Fruit fly (Drosophila melanogaster) ovary, adult (tissue): ENCODE measurements around the gene Oatp74D.

Experiments
- CG17801 ChIP-seq: fragments of 200-800 bp; optimal IDR thresholded peaks from 2 replicates; lab custom pipeline; 2019; ENCODE audit warnings: missing biosample characterization, mild to moderate bottlenecking, missing genetic modification characterization, moderate library complexity; ENCODE audit not compliant: partially characterized antibody

The Oatp74D gene

dm6 chr3L:17474711-17475451, 12.0 kb upstream of the Oatp74D start, which contains the start of the genes UQCR-Q and CG46525:
TSS of gene UQCR-Q (plus strand) at chr3L:17474761.
TSS of gene CG46525 (plus strand) at chr3L:17475220.
- peak; percentile 3 for TF ChIP-seq CG17801

- TF ChIP-seq CG17801 = peak; percentile 56
Observed at dm6 chr3L:17475979-17476393, 10.9 kb upstream of the Oatp74D start, which contains the start of gene CG34250. TSS of gene CG34250 (plus strand) at chr3L:17476222.

- no peak for TF ChIP-seq CG17801
Observed at dm6 chr3L:17476496-17476895, 10.4 kb upstream of the Oatp74D start.

- TF ChIP-seq CG17801 = no peak
Observed at dm6 chr3L:17478826-17479225, 8.1 kb upstream of the Oatp74D start, which contains the start of the genes CG13733 and qjt. TSS of gene CG13733 (minus strand) at chr3L:17478926. TSS of gene qjt (plus strand) at chr3L:17479096.

- TF ChIP-seq CG17801 = no peak
Observed at dm6 chr3L:17485280-17485792, 1.6 kb upstream of the Oatp74D start.

- no peak for TF ChIP-seq CG17801
Observed at dm6 chr3L:17486130-17486529, 788 bp upstream of the Oatp74D start, which contains the start of gene CG6333. TSS of gene CG6333 (minus strand) at chr3L:17486230.

- no peak for TF ChIP-seq CG17801
Observed at dm6 chr3L:17488622-17489391, 1.9 kb downstream of the Oatp74D start.

- TF ChIP-seq CG17801 = no peak
Observed at dm6 chr3L:17491646-17492045, 4.7 kb downstream of the Oatp74D start.

- no peak for TF ChIP-seq CG17801
Observed at dm6 chr3L:17493256-17493655, 6.3 kb downstream of the Oatp74D start.

- TF ChIP-seq CG17801 = no peak
Observed at dm6 chr3L:17493807-17494404, 7.0 kb downstream of the Oatp74D start.

dm6 chr3L:17494541-17494940, 7.6 kb downstream of the Oatp74D start, which contains the start of gene edin:
TSS of gene edin (plus strand) at chr3L:17494880.
- TF ChIP-seq CG17801 = no peak

dm6 chr3L:17495266-17495961, 8.5 kb downstream of the Oatp74D start:
- TF ChIP-seq CG17801 = no peak

dm6 chr3L:17496012-17496411, 9.1 kb downstream of the Oatp74D start:
- no peak for TF ChIP-seq CG17801

dm6 chr3L:17496871-17497492, 10.1 kb downstream of the Oatp74D start:
- TF ChIP-seq CG17801 = no peak

dm6 chr3L:17497969-17498368, 11.1 kb downstream of the Oatp74D start:
- no peak for TF ChIP-seq CG17801
